Worm (Caenorhabditis elegans) whole organism, L4 larva: ENCODE results near the gene timp-1.

Experiments used
- D1046.2 ChIP-seq: fragments of 200-800 bp; sonication (Bioruptor generic); IDR thresholded peaks from 2 replicates; pipeline ENCODE4 v1.3.6; 2022; ENCODE audit warnings: missing genetic modification characterization, missing compliant biosample characterization
- F49E8.2 ChIP-seq: sonication (generic microtip); optimal IDR thresholded peaks from 2 replicates; lab custom pipeline; 2016; ENCODE audit warnings: missing compliant biosample characterization, mild to moderate bottlenecking, missing genetic modification characterization, borderline replicate concordance
- R02D3.7 ChIP-seq: fragments of 150-350 bp; sonication (generic microtip); optimal IDR thresholded peaks from 3 replicates; lab custom pipeline; 2014; ENCODE audit warnings: missing biosample characterization, missing genetic modification characterization
- T20F7.1 ChIP-seq: fragments of 200-800 bp; sonication (Bioruptor generic); optimal IDR thresholded peaks from 2 replicates; lab custom pipeline; 2018; ENCODE audit warnings: mild to moderate bottlenecking, missing genetic modification characterization, missing compliant biosample characterization
- ZK337.2 ChIP-seq: fragments of 200-800 bp; sonication (Bioruptor generic); IDR thresholded peaks from 2 replicates; pipeline ENCODE4 v1.3.6; 2022; ENCODE audit warnings: missing genetic modification reagents, missing genetic modification characterization, missing compliant biosample characterization
- ZK546.5 ChIP-seq, 2 experiments: sonication (generic microtip); optimal IDR thresholded peaks; 2 replicates each; lab custom pipeline; 2017; ENCODE audit warnings: missing biosample characterization in 2 of 2, missing genetic modification characterization in 2 of 2
- aha-1 ChIP-seq: fragments of 150-350 bp; peaks from one replicate; lab custom pipeline; 2014; ENCODE audit warnings: missing biosample characterization, missing genetic modification characterization
- aly-2 ChIP-seq: sonication (generic microtip); optimal IDR thresholded peaks from 2 replicates; lab custom pipeline; 2018; ENCODE audit warnings: missing biosample characterization, missing genetic modification characterization
- ceh-44 ChIP-seq: fragments of 200-800 bp; sonication (Bioruptor generic); IDR thresholded peaks from 2 replicates; pipeline ENCODE4 v1.3.6; 2022; ENCODE audit warnings: missing genetic modification reagents, missing genetic modification characterization, missing compliant biosample characterization
- ceh-62 ChIP-seq: sonication (generic microtip); optimal IDR thresholded peaks from 2 replicates; lab custom pipeline; 2017; ENCODE audit warnings: missing biosample characterization, missing genetic modification characterization
- ctbp-1 ChIP-seq: fragments of 200-800 bp; sonication (Bioruptor generic); IDR thresholded peaks from 2 replicates; pipeline ENCODE4 v1.3.6; 2022; ENCODE audit warnings: missing genetic modification reagents, missing genetic modification characterization, missing compliant biosample characterization
- daf-19 ChIP-seq: fragments of 200-800 bp; sonication (Bioruptor generic); conservative IDR thresholded peaks from 2 replicates; pipeline ENCODE4 v1.3.6; 2022; ENCODE audit warnings: missing genetic modification characterization, missing compliant biosample characterization
- daf-8 ChIP-seq: fragments of 200-800 bp; sonication (Bioruptor generic); IDR thresholded peaks from 2 replicates; pipeline ENCODE4 v1.3.6; 2022; ENCODE audit warnings: missing genetic modification characterization, missing compliant biosample characterization
- dmd-6 ChIP-seq: fragments of 200-800 bp; sonication (Bioruptor generic); IDR thresholded peaks from 2 replicates; pipeline ENCODE4 v1.3.6; 2022; ENCODE audit warnings: missing genetic modification reagents, missing genetic modification characterization, missing compliant biosample characterization
- dmd-8 ChIP-seq: fragments of 200-800 bp; sonication (Bioruptor generic); IDR thresholded peaks from 2 replicates; pipeline ENCODE4 v1.3.6; 2022; ENCODE audit warnings: missing genetic modification characterization, missing compliant biosample characterization
- duxl-1 ChIP-seq: sonication (generic microtip); optimal IDR thresholded peaks from 2 replicates; lab custom pipeline; 2016; ENCODE audit warnings: mild to moderate bottlenecking, missing genetic modification characterization, moderate library complexity, missing compliant biosample characterization; ENCODE audit not compliant: poor library complexity
- dve-1 ChIP-seq: sonication (generic microtip); optimal IDR thresholded peaks from 2 replicates; lab custom pipeline; 2017; ENCODE audit warnings: antibody characterized with exemption, mild to moderate bottlenecking, missing genetic modification characterization, missing compliant biosample characterization; ENCODE audit not compliant: insufficient read depth
- hlh-30 ChIP-seq: sonication (generic microtip); optimal IDR thresholded peaks from 2 replicates; lab custom pipeline; 2017; ENCODE audit warnings: antibody characterized with exemption, mild to moderate bottlenecking, missing genetic modification characterization, missing compliant biosample characterization; ENCODE audit not compliant: insufficient read depth
- hmg-1.1 ChIP-seq: fragments of 200-800 bp; sonication (Bioruptor generic); IDR thresholded peaks from 2 replicates; pipeline ENCODE4 v1.3.6; 2022; ENCODE audit warnings: missing genetic modification reagents, missing genetic modification characterization, missing compliant biosample characterization
- jun-1 ChIP-seq: fragments of 150-350 bp; optimal IDR thresholded peaks from 2 replicates; lab custom pipeline; 2014; ENCODE audit warnings: missing biosample characterization, missing genetic modification reagents, missing genetic modification characterization
- lin-15B ChIP-seq: fragments of 150-350 bp; sonication (generic microtip); optimal IDR thresholded peaks from 3 replicates; lab custom pipeline; 2014; ENCODE audit warnings: missing biosample characterization, missing genetic modification characterization
- lsy-2 ChIP-seq, 2 experiments: fragments of 150-350 bp in 1 of 2; sonication (generic microtip) in 1 of 2; optimal IDR thresholded peaks; 2 replicates each; lab custom pipeline; 2014 to 2017; ENCODE audit warnings: missing biosample characterization in 2 of 2, missing genetic modification characterization in 2 of 2
- madf-9 ChIP-seq: fragments of 200-800 bp; sonication (Bioruptor generic); conservative IDR thresholded peaks from 2 replicates; pipeline ENCODE4 v1.3.6; 2022; ENCODE audit warnings: missing genetic modification reagents, missing genetic modification characterization, missing compliant biosample characterization
- mdl-1 ChIP-seq, 2 experiments: fragments of 150-350 bp in 1 of 2; sonication (generic microtip) in 1 of 2; optimal IDR thresholded peaks; 2 replicates each; lab custom pipeline; 2014 to 2017; ENCODE audit warnings: missing biosample characterization in 2 of 2, missing genetic modification characterization in 2 of 2
- mdt-29 ChIP-seq: fragments of 200-800 bp; sonication (Bioruptor generic); IDR thresholded peaks from 2 replicates; pipeline ENCODE4 v1.3.6; 2022; ENCODE audit warnings: missing genetic modification reagents, missing genetic modification characterization, missing compliant biosample characterization
- mes-2 ChIP-seq: sonication (generic microtip); optimal IDR thresholded peaks from 2 replicates; lab custom pipeline; 2016; ENCODE audit warnings: missing genotype, mild to moderate bottlenecking, missing genetic modification characterization, missing compliant biosample characterization; ENCODE audit not compliant: poor library complexity, severe bottlenecking
- nhr-102 ChIP-seq: sonication (generic microtip); optimal IDR thresholded peaks from 2 replicates; lab custom pipeline; 2016; ENCODE audit warnings: mild to moderate bottlenecking, missing genetic modification characterization, moderate library complexity, missing compliant biosample characterization
- nhr-111 ChIP-seq: fragments of 200-800 bp; sonication (Bioruptor generic); optimal IDR thresholded peaks from 2 replicates; lab custom pipeline; 2018; ENCODE audit warnings: mild to moderate bottlenecking, missing genetic modification characterization, missing compliant biosample characterization
- nhr-237 ChIP-seq: sonication (generic microtip); optimal IDR thresholded peaks from 2 replicates; lab custom pipeline; 2017; ENCODE audit warnings: missing biosample characterization, missing genetic modification characterization
- nhr-25 ChIP-seq: sonication (generic microtip); optimal IDR thresholded peaks from 2 replicates; lab custom pipeline; 2017; ENCODE audit warnings: missing genetic modification characterization, mild to moderate bottlenecking, missing compliant biosample characterization, antibody characterized with exemption, moderate library complexity, borderline replicate concordance; ENCODE audit not compliant: insufficient read depth
- nhr-28 ChIP-seq: fragments of 150-350 bp; optimal IDR thresholded peaks from 2 replicates; lab custom pipeline; 2014; ENCODE audit warnings: missing biosample characterization, missing genetic modification characterization
- nhr-42 ChIP-seq: fragments of 200-800 bp; sonication (Bioruptor generic); IDR thresholded peaks from 2 replicates; pipeline ENCODE4 v1.3.6; 2022; ENCODE audit warnings: missing genetic modification characterization, missing compliant biosample characterization
- nhr-6 ChIP-seq: fragments of 150-350 bp; optimal IDR thresholded peaks from 2 replicates; lab custom pipeline; 2014; ENCODE audit warnings: missing biosample characterization, missing genetic modification characterization
- nhr-77 ChIP-seq: fragments of 150-350 bp; optimal IDR thresholded peaks from 2 replicates; lab custom pipeline; 2014; ENCODE audit warnings: missing biosample characterization, missing genetic modification characterization
- pha-4 ChIP-seq, 2 experiments: fragments of 150-350 bp in 1 of 2; fragments of 200-800 bp in 1 of 2; sonication (Bioruptor generic) in 1 of 2; IDR thresholded peaks in 1 of 2; optimal IDR thresholded peaks in 1 of 2; 2 replicates each; pipeline versions ENCODE4 v1.3.6 to Lab custom; 2014 to 2022; ENCODE audit warnings: missing genetic modification characterization in 2 of 2, missing genetic modification reagents in 2 of 2, missing biosample characterization in 1 of 2, missing compliant biosample characterization in 1 of 2
- saeg-2 ChIP-seq: fragments of 200-800 bp; sonication (Bioruptor generic); IDR thresholded peaks from 2 replicates; pipeline ENCODE4 v1.3.6; 2022; ENCODE audit warnings: missing genetic modification reagents, missing genetic modification characterization, missing compliant biosample characterization
- skn-1 ChIP-seq: fragments of 150-350 bp; optimal IDR thresholded peaks from 2 replicates; lab custom pipeline; 2014; ENCODE audit warnings: missing biosample characterization, missing genetic modification characterization
- spr-1 ChIP-seq: sonication (generic microtip); optimal IDR thresholded peaks from 2 replicates; lab custom pipeline; 2016; ENCODE audit warnings: mild to moderate bottlenecking, missing genetic modification characterization, missing compliant biosample characterization
- spr-3 ChIP-seq: fragments of 200-800 bp; sonication (Bioruptor generic); optimal IDR thresholded peaks from 2 replicates; lab custom pipeline; 2018; ENCODE audit warnings: mild to moderate bottlenecking, missing genetic modification characterization, missing compliant biosample characterization
- tra-1 ChIP-seq: fragments of 200-800 bp; sonication (Bioruptor generic); IDR thresholded peaks from 2 replicates; pipeline ENCODE4 v1.3.6; 2022; ENCODE audit warnings: missing genetic modification reagents, missing genetic modification characterization, missing compliant biosample characterization
- vab-7 ChIP-seq: fragments of 200-800 bp; sonication (Bioruptor generic); IDR thresholded peaks from 2 replicates; pipeline ENCODE4 v1.3.6; 2022; ENCODE audit warnings: missing genetic modification reagents, missing genetic modification characterization, missing compliant biosample characterization
- zag-1 ChIP-seq: fragments of 150-350 bp; optimal IDR thresholded peaks from 2 replicates; lab custom pipeline; 2014; ENCODE audit warnings: missing biosample characterization, missing genetic modification characterization
- zfp-2 ChIP-seq: sonication (generic microtip); optimal IDR thresholded peaks from 2 replicates; lab custom pipeline; 2016; ENCODE audit warnings: mild to moderate bottlenecking, missing genetic modification characterization, missing compliant biosample characterization
- zip-2 ChIP-seq: fragments of 150-350 bp; optimal IDR thresholded peaks from 2 replicates; lab custom pipeline; 2014; ENCODE audit warnings: missing biosample characterization, missing genetic modification characterization
- ztf-11 ChIP-seq: fragments of 150-350 bp; optimal IDR thresholded peaks from 2 replicates; lab custom pipeline; 2014; ENCODE audit warnings: missing biosample characterization, missing genetic modification characterization
- ztf-7 ChIP-seq: fragments of 150-350 bp; optimal IDR thresholded peaks from 2 replicates; lab custom pipeline; 2014; ENCODE audit warnings: missing biosample characterization, missing genetic modification characterization

The timp-1 gene

ce11 chrV:8228712-8229119, 21.7 kb downstream of the timp-1 start (continued):
- peak; percentile 70 for TF ChIP-seq nhr-111 (GFP tag; lab: Kevin White, UChicago)
- peak; percentile 4 for TF ChIP-seq ztf-7 (tag; lab: Kevin White, UChicago)
- TF ChIP-seq mdl-1 (tag; optimal IDR thresholded peaks at IDR 0.05; lab: Kevin White, UChicago) = peak; percentile 48 to 51
- no peak for TF ChIP-seq nhr-237
- TF ChIP-seq R02D3.7 = no peak
- TF ChIP-seq aly-2 (tag; lab: Kevin White, UChicago) = no peak
- peak; percentile 88 for TF ChIP-seq hmg-1.1 (GFP tag; lab: Robert Waterston, UW)
- no peak for TF ChIP-seq lin-15B
- TF ChIP-seq spr-3 = peak; percentile 68
- TF ChIP-seq skn-1 (tag; lab: Kevin White, UChicago) = no peak
- peak; percentile 71; the same call in 1 of the 2 replicates for TF ChIP-seq daf-19 (GFP tag; lab: Robert Waterston, UW)
- peak; percentile 92 for TF ChIP-seq duxl-1 (tag; lab: Kevin White, UChicago)
- TF ChIP-seq pha-4 (GFP tag; IDR thresholded peaks at IDR 0.05; lab: Robert Waterston, UW) = peak; percentile 86
- TF ChIP-seq pha-4 (tag; optimal IDR thresholded peaks at IDR 0.05; lab: Kevin White, UChicago) = no peak
- TF ChIP-seq ztf-11 (tag; lab: Kevin White, UChicago) = no peak
- TF ChIP-seq tra-1 (GFP tag; lab: Robert Waterston, UW) = peak; percentile 83
- TF ChIP-seq nhr-42 = peak; percentile 47
- TF ChIP-seq saeg-2 (GFP tag; lab: Robert Waterston, UW) = 0 out of 2 replicates have a peak, but pooled peaks have one; percentile 47
- peak; percentile 54 for TF ChIP-seq nhr-77 (tag; lab: Kevin White, UChicago)
- TF ChIP-seq ctbp-1 (GFP tag; lab: Robert Waterston, UW) = peak; percentile 66; the same call in 1 of the 2 replicates

DNA sequence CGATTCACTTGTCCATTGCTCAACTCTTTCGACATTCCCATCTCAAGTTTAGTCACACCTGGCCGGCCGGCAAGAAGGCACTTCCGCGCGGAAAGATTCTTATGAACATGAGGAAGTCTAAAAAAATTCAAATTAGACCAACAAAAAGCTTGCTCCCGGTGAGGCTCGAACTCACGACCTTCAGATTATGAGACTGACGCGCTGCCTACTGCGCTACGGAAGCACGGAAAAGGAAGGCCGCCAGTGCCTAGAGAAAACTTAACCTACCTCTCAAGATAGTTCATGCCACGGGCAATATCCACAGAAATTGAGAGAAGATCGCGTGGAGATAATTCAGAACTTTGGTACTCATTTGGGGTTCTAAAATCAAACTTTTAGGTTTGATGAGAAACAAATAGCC, 23.0 kb downstream of the timp-1 start:
- TF ChIP-seq ceh-62 (tag; lab: Kevin White, UChicago) = no peak
- TF ChIP-seq mes-2 = peak; percentile 64
- no peak for TF ChIP-seq mdt-29 (GFP tag; lab: Robert Waterston, UW)
- no peak for TF ChIP-seq daf-19 (GFP tag; lab: Robert Waterston, UW)
- TF ChIP-seq zag-1 (tag; lab: Kevin White, UChicago) = no peak
- no peak for TF ChIP-seq ZK546.5 (tag; optimal IDR thresholded peaks at IDR 0.05; lab: Kevin White, UChicago)
- TF ChIP-seq nhr-6 (tag; lab: Kevin White, UChicago) = no peak
- TF ChIP-seq mdl-1 (tag; optimal IDR thresholded peaks at IDR 0.05; lab: Kevin White, UChicago) = no peak
- peak; percentile 52 for TF ChIP-seq dmd-6 (GFP tag; lab: Robert Waterston, UW)
- 0 out of 2 replicates have a peak, but pooled peaks have one; percentile 29 for TF ChIP-seq hmg-1.1 (GFP tag; lab: Robert Waterston, UW)
- no peak for TF ChIP-seq R02D3.7
- peak; percentile 6 for TF ChIP-seq duxl-1 (tag; lab: Kevin White, UChicago)
- TF ChIP-seq ztf-11 (tag; lab: Kevin White, UChicago) = no peak
- no peak for TF ChIP-seq lin-15B
- 0 out of 2 replicates have a peak, but pooled peaks have one; percentile 54 for TF ChIP-seq tra-1 (GFP tag; lab: Robert Waterston, UW)
- TF ChIP-seq vab-7 (GFP tag; lab: Robert Waterston, UW) = peak; percentile 60; the same call in 1 of the 2 replicates
- TF ChIP-seq ceh-44 (GFP tag; lab: Robert Waterston, UW) = peak; percentile 53; the same call in 1 of the 2 replicates
- no peak for TF ChIP-seq jun-1 (tag; lab: Kevin White, UChicago)
- TF ChIP-seq hlh-30 (tag; lab: Kevin White, UChicago) = peak; percentile 0
- no peak for TF ChIP-seq D1046.2 (GFP tag; lab: Robert Waterston, UW)
- no peak for TF ChIP-seq nhr-28 (tag; lab: Kevin White, UChicago)
- no peak for TF ChIP-seq F49E8.2
- TF ChIP-seq daf-8 = no peak
- TF ChIP-seq madf-9 (GFP tag; lab: Robert Waterston, UW) = 0 out of 2 replicates have a peak, but pooled peaks have one; percentile 35
- no peak for TF ChIP-seq lsy-2 (tag; optimal IDR thresholded peaks at IDR 0.05; lab: Kevin White, UChicago)
- no peak for TF ChIP-seq spr-1 (tag; lab: Kevin White, UChicago)
- TF ChIP-seq nhr-25 (tag; lab: Kevin White, UChicago) = no peak
- no peak for TF ChIP-seq zip-2 (tag; lab: Kevin White, UChicago)
- no peak for TF ChIP-seq T20F7.1 (GFP tag; lab: Kevin White, UChicago)
- no peak for TF ChIP-seq nhr-77 (tag; lab: Kevin White, UChicago)
- TF ChIP-seq ztf-7 (tag; lab: Kevin White, UChicago) = no peak
- TF ChIP-seq skn-1 (tag; lab: Kevin White, UChicago) = no peak
- no peak for TF ChIP-seq dve-1 (tag; lab: Kevin White, UChicago)
- TF ChIP-seq dmd-8 (GFP tag; lab: Robert Waterston, UW) = 0 out of 2 replicates have a peak, but pooled peaks have one; percentile 32
- no peak for TF ChIP-seq nhr-102 (tag; lab: Kevin White, UChicago)
- TF ChIP-seq aha-1 (tag; lab: Kevin White, UChicago) = peak; percentile 54
- peak; percentile 26; the same call in 1 of the 2 replicates for TF ChIP-seq ZK337.2 (GFP tag; lab: Robert Waterston, UW)
- no peak for TF ChIP-seq zfp-2 (tag; lab: Kevin White, UChicago)
